Worm (Caenorhabditis elegans): Measurements from ENCODE around the gene K07H8.5.

K07H8.5 gene

ce11 chrIV:8303668-8304067 is 35.5 kb downstream of the K07H8.5 start, which contains the start of gene vha-5 (continued):
- TF ChIP-seq tbx-9 (tag; optimal IDR thresholded peaks at IDR 0.05; ENCODE audit: borderline replicate concordance) = no peak
- TF ChIP-seq gei-17 (GFP tag; optimal IDR thresholded peaks at IDR 0.05) = no peak
- no peak for TF ChIP-seq lin-35 (GFP tag; optimal IDR thresholded peaks at IDR 0.05)
- no peak for TF ChIP-seq nfya-1 (tag; optimal IDR thresholded peaks at IDR 0.05; ENCODE audit: borderline replicate concordance, insufficient read depth)
- no peak for TF ChIP-seq lin-26 (GFP tag; IDR thresholded peaks at IDR 0.05)

- no peak for TF ChIP-seq mes-4 (tag; optimal IDR thresholded peaks at IDR 0.05)
- peak; percentile 59 for TF ChIP-seq repo-1 (tag; optimal IDR thresholded peaks at IDR 0.05)
These were observed 39.3 kb downstream of the K07H8.5 start for ce11 chrIV:8307408-8307807.

- TF ChIP-seq chd-7 (tag; optimal IDR thresholded peaks at IDR 0.05) (no peak), Y56A3A.18 (GFP tag; IDR thresholded peaks at IDR 0.05) (no peak), tbp1 (GFP tag; optimal IDR thresholded peaks at IDR 0.05) (no peak), ama-1 (optimal IDR thresholded peaks at IDR 0.05) (no peak), ama-1 (GFP tag; optimal IDR thresholded peaks at IDR 0.05) (no peak), repo-1 (tag; optimal IDR thresholded peaks at IDR 0.05) (no peak), ztf-22 (GFP tag; optimal IDR thresholded peaks at IDR 0.05) (no peak), F10E7.11 (tag; optimal IDR thresholded peaks at IDR 0.05) (no peak), mxl-1 (tag; optimal IDR thresholded peaks at IDR 0.05) (no peak), Y95B8A.8 (GFP tag; IDR thresholded peaks at IDR 0.05) (no peak), attf-6 (GFP tag; IDR thresholded peaks at IDR 0.05) (no peak), rpc-1 (optimal IDR thresholded peaks at IDR 0.05) (no peak), rpc-1 (tag; optimal IDR thresholded peaks at IDR 0.05) (no peak), tlf-1 (GFP tag; optimal IDR thresholded peaks at IDR 0.05) (no peak), madf-3 (GFP tag; IDR thresholded peaks at IDR 0.05) (no peak), fkh-3 (tag; optimal IDR thresholded peaks at IDR 0.05) (no peak), rec-8 (tag; optimal IDR thresholded peaks at IDR 0.05) (no peak), lin-26 (GFP tag; IDR thresholded peaks at IDR 0.05) (no peak), dox-1 (GFP tag; IDR thresholded peaks at IDR 0.05) (no peak), akir-1 (GFP tag; optimal IDR thresholded peaks at IDR 0.05) (no peak), atf-7 (tag; optimal IDR thresholded peaks at IDR 0.05) (no peak)
These were observed 44.0 kb downstream of the K07H8.5 start for ce11 chrIV:8312105-8312504.

ce11 chrIV:8312846-8313245 is 44.7 kb downstream of the K07H8.5 start, which contains the start of gene F35H10.10:
Gene F35H10.10, minus strand, starts transcription at chrIV:8312946.
- no peak for TF ChIP-seq efl-1 (GFP tag; optimal IDR thresholded peaks at IDR 0.05)
- no peak for TF ChIP-seq mxl-1 (tag; optimal IDR thresholded peaks at IDR 0.05)
- TF ChIP-seq egl-18 (GFP tag; IDR thresholded peaks at IDR 0.05) = no peak
- no peak for TF ChIP-seq zim-3 (tag; optimal IDR thresholded peaks at IDR 0.05)
- no peak for TF ChIP-seq ceh-79 (tag; optimal IDR thresholded peaks at IDR 0.05)
- TF ChIP-seq C17E4.6 (GFP tag; IDR thresholded peaks at IDR 0.05) = no peak
- TF ChIP-seq snpc-4 (GFP tag; optimal IDR thresholded peaks at IDR 0.05) = no peak
- TF ChIP-seq snpc-4 (tag; optimal IDR thresholded peaks at IDR 0.05) = no peak
- TF ChIP-seq nhr-27 (tag; optimal IDR thresholded peaks at IDR 0.05) = no peak
- no peak for TF ChIP-seq attf-6 (GFP tag; IDR thresholded peaks at IDR 0.05)
- TF ChIP-seq him-1 (tag; optimal IDR thresholded peaks at IDR 0.05) = no peak
- no peak for TF ChIP-seq bed-1 (GFP tag; IDR thresholded peaks at IDR 0.05)
- no peak for TF ChIP-seq let-607 (tag; optimal IDR thresholded peaks at IDR 0.05)
- TF ChIP-seq gei-17 (GFP tag; optimal IDR thresholded peaks at IDR 0.05) = no peak
- no peak for TF ChIP-seq lin-35 (GFP tag; optimal IDR thresholded peaks at IDR 0.05)
- no peak for TF ChIP-seq Y53G8AR.9 (GFP tag; conservative IDR thresholded peaks at IDR 0.05)
- no peak for TF ChIP-seq rpc-1 (optimal IDR thresholded peaks at IDR 0.05)
- no peak for TF ChIP-seq rpc-1 (tag; optimal IDR thresholded peaks at IDR 0.05)

Data from whole organism, young adult.